Worm (Caenorhabditis elegans) whole organism, midembryonic: ENCODE results near the gene Y32G9A.5.

Experiments used
- T22C8.4 ChIP-seq: fragments of 200-800 bp; sonication (Bioruptor generic); IDR thresholded peaks from 2 replicates; pipeline ENCODE4 v1.3.6; 2022; ENCODE audit warnings: missing genetic modification characterization, missing compliant biosample characterization
- cog-1 ChIP-seq: sonication (generic microtip); optimal IDR thresholded peaks from 2 replicates; lab custom pipeline; 2016; ENCODE audit warnings: missing genetic modification characterization, missing compliant biosample characterization
- flt-1 ChIP-seq: fragments of 200-800 bp; sonication (Bioruptor generic); IDR thresholded peaks from 2 replicates; pipeline ENCODE4 v1.3.6; 2022; ENCODE audit warnings: missing genetic modification characterization, missing compliant biosample characterization
- klf-2 ChIP-seq: fragments of 200-800 bp; sonication (Bioruptor generic); conservative IDR thresholded peaks from 2 replicates; pipeline ENCODE4 v1.3.6; 2022; ENCODE audit warnings: missing genetic modification reagents, missing genetic modification characterization, missing compliant biosample characterization
- med-1 ChIP-seq: sonication (generic microtip); optimal IDR thresholded peaks from 2 replicates; lab custom pipeline; 2017; ENCODE audit warnings: missing genetic modification characterization, mild to moderate bottlenecking, missing compliant biosample characterization, antibody characterized with exemption, missing genetic modification reagents; ENCODE audit not compliant: insufficient read depth
- ref-1 ChIP-seq: fragments of 200-800 bp; sonication (Bioruptor generic); conservative IDR thresholded peaks from 2 replicates; pipeline ENCODE4 v1.3.6; 2022; ENCODE audit warnings: missing genetic modification reagents, missing genetic modification characterization, missing compliant biosample characterization
- tab-1 ChIP-seq: fragments of 200-800 bp; sonication (Bioruptor generic); IDR thresholded peaks from 2 replicates; pipeline ENCODE4 v1.3.6; 2022; ENCODE audit warnings: missing genetic modification characterization, missing compliant biosample characterization
- ztf-23 ChIP-seq: fragments of 200-800 bp; sonication (Bioruptor generic); IDR thresholded peaks from 2 replicates; pipeline ENCODE4 v1.3.6; 2022; ENCODE audit warnings: missing genetic modification reagents, missing genetic modification characterization, missing compliant biosample characterization
- ztf-29 ChIP-seq: fragments of 200-800 bp; sonication (Bioruptor generic); IDR thresholded peaks from 2 replicates; pipeline ENCODE4 v1.3.6; 2022; ENCODE audit warnings: missing genetic modification reagents, missing genetic modification characterization, missing compliant biosample characterization

Gene Y32G9A.5

ce11 chrV:1907350-1907749 lies at the start of gene Y32G9A.5:
Gene Y32G9A.5, plus strand, starts transcription at chrV:1907650.
- TF ChIP-seq klf-2 (GFP tag; lab: Robert Waterston, UW), result no peak
- no peak for TF ChIP-seq cog-1 (tag; lab: Kevin White, UChicago)
- no peak for TF ChIP-seq ref-1
- no peak for TF ChIP-seq tab-1
- no peak for TF ChIP-seq ztf-23
- TF ChIP-seq med-1 (GFP tag; lab: Kevin White, UChicago), result no peak
- TF ChIP-seq T22C8.4 (GFP tag; lab: Robert Waterston, UW), result no peak
- TF ChIP-seq ztf-29 (GFP tag; lab: Robert Waterston, UW), result no peak
- no peak for TF ChIP-seq flt-1 (GFP tag; lab: Robert Waterston, UW)

ce11 chrV:1857840-1858239 lies 49.6 kb upstream of the Y32G9A.5 start:
- TF ChIP-seq ref-1 (no peak), ztf-23 (no peak)

- TF ChIP-seq ztf-23 (0 out of 2 replicates have a peak, but pooled peaks have one; percentile 17), klf-2 (GFP tag; lab: Robert Waterston, UW) (no peak)
Measured at ce11 chrV:1862954-1863353, 44.5 kb upstream of the Y32G9A.5 start.

DNA sequence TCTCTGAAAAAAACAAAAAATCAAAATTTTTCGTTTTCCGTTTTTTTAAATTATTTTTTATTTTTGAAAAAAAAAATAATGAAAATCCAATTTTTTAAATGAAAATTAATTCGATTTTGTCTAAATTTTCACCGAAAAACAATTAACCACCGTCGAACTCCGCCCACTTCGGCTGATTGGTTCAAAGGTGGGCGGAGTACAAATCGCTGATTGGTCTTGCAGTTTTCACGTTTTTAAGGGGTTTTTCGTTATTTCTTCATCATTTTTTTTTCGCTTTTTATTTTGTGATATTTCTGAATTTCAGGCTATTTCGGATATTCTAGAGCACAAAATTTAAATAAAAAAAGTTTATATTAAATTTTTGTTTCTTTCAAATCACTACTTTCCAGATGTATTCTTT lies 42.5 kb upstream of the Y32G9A.5 start:
- TF ChIP-seq ref-1, result no peak
- no peak for TF ChIP-seq tab-1
- no peak for TF ChIP-seq ztf-29 (GFP tag; lab: Robert Waterston, UW)
- no peak for TF ChIP-seq flt-1 (GFP tag; lab: Robert Waterston, UW)
- TF ChIP-seq ztf-23, result no peak
- no peak for TF ChIP-seq cog-1 (tag; lab: Kevin White, UChicago)
- no peak for TF ChIP-seq T22C8.4 (GFP tag; lab: Robert Waterston, UW)
- TF ChIP-seq klf-2 (GFP tag; lab: Robert Waterston, UW), result no peak
- no peak for TF ChIP-seq med-1 (GFP tag; lab: Kevin White, UChicago)

DNA sequence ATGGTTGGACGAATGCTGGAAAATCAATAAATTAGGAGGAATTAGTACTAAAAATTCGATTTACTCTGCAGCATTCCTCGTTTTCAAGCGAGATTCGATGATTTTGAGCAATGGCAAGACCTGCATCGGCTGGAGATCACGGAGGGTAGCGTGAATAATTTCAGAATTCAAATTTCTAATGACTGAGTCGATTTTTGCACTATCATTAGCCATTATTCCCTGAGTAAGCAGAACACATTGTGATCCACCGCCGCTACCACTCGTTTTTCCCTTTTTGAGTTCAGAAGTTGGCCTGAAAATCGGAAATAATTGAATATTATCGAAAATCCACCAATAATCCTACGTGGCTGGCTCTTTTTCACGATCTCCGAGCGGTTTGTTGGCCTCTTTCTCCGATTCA lies 39.4 kb upstream of the Y32G9A.5 start:
- no peak for TF ChIP-seq cog-1 (tag; lab: Kevin White, UChicago)
- TF ChIP-seq klf-2 (GFP tag; lab: Robert Waterston, UW), result no peak
- TF ChIP-seq flt-1 (GFP tag; lab: Robert Waterston, UW), result no peak
- no peak for TF ChIP-seq tab-1
- no peak for TF ChIP-seq ztf-23
- no peak for TF ChIP-seq med-1 (GFP tag; lab: Kevin White, UChicago)
- no peak for TF ChIP-seq T22C8.4 (GFP tag; lab: Robert Waterston, UW)
- no peak for TF ChIP-seq ref-1
- no peak for TF ChIP-seq ztf-29 (GFP tag; lab: Robert Waterston, UW)

DNA sequence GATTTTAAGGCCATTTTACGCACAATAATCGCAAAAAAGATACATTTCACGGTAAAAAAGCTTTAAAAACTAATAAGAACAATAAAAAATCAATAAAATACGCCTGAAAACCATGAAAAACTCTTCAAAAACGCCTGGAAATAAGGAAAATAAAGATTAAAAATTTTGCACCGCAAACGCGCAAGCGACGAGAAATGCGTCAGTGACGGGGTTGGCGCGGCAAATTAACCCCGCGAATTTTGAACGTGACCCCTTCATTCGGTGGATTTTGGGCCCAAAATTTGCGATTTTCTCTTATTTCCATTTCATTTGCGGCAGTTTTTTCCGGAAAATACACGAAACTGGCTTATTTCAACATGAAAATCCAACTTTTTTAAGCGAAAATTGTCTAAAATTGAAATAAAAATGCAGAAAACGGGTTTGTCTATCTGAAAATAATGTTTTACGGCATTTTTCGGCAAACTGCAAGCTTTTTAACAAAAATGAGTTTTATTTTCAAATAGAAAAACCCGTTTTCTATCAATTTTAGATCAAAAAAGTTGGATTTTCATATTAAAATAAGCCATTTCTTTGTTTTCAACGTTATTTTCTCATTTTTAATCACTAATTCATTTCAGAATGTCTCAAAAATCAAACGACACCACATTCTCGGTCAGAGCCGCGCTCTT lies 38.7 kb upstream of the Y32G9A.5 start, which contains the start of gene knl-3:
knl-3 (plus strand) TSS at position 618 of the 668 bp plus-strand sequence.
- TF ChIP-seq cog-1 (tag; lab: Kevin White, UChicago), result peak; percentile 63
- TF ChIP-seq flt-1 (GFP tag; lab: Robert Waterston, UW), result peak; percentile 75; the same call in 1 of the 2 replicates
- TF ChIP-seq T22C8.4 (GFP tag; lab: Robert Waterston, UW), result peak; percentile 71
- peak; percentile 76 for TF ChIP-seq ztf-23
- TF ChIP-seq med-1 (GFP tag; lab: Kevin White, UChicago), result peak; percentile 48
- no peak for TF ChIP-seq klf-2 (GFP tag; lab: Robert Waterston, UW)
- peak; percentile 75; the same call in 1 of the 2 replicates for TF ChIP-seq tab-1
- 0 out of 2 replicates have a peak, but pooled peaks have one; percentile 43 for TF ChIP-seq ztf-29 (GFP tag; lab: Robert Waterston, UW)
- no peak for TF ChIP-seq ref-1

ce11 chrV:1869682-1870081 lies 37.8 kb upstream of the Y32G9A.5 start, which contains the start of gene T10B5.3:
Gene T10B5.3, minus strand, starts transcription at chrV:1869782.
- no peak for TF ChIP-seq tab-1
- no peak for TF ChIP-seq cog-1 (tag; lab: Kevin White, UChicago)
- TF ChIP-seq ztf-23, result no peak
- no peak for TF ChIP-seq flt-1 (GFP tag; lab: Robert Waterston, UW)
- no peak for TF ChIP-seq ref-1
- TF ChIP-seq med-1 (GFP tag; lab: Kevin White, UChicago), result no peak
- no peak for TF ChIP-seq klf-2 (GFP tag; lab: Robert Waterston, UW)
- TF ChIP-seq ztf-29 (GFP tag; lab: Robert Waterston, UW), result no peak
- TF ChIP-seq T22C8.4 (GFP tag; lab: Robert Waterston, UW), result no peak

- TF ChIP-seq cog-1 (tag; lab: Kevin White, UChicago) (no peak), med-1 (GFP tag; lab: Kevin White, UChicago) (no peak), ref-1 (no peak), ztf-23 (no peak), ztf-29 (GFP tag; lab: Robert Waterston, UW) (no peak), T22C8.4 (GFP tag; lab: Robert Waterston, UW) (no peak), klf-2 (GFP tag; lab: Robert Waterston, UW) (no peak), tab-1 (no peak), flt-1 (GFP tag; lab: Robert Waterston, UW) (no peak)
Measured at ce11 chrV:1870515-1870940, 36.9 kb upstream of the Y32G9A.5 start.

DNA sequence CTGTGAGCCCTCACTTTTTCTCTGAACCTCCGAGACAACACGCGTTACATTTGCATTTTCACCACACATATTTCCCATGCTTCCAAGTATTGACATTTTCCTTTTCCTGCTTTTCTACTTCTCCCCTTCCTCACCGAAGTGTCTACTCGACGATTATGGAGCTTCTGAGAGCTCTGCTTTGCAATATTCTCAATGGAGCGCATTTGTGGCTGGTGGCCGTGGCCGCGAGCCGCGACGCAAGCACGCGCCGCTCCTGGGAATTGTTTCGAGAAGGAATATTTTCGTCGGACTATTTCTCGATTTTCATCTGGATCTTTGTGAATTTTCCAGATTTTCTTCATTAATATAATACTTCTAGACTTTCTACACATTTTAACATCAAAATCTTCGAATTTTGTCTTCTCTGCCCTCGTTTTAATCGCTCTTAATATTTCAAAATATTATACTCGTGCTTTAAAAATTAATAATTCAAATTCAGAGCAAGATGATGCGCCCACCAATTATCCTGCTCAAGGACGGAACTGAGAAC lies 35.6 kb upstream of the Y32G9A.5 start, which contains the start of the genes T10B5.4 and cct-7:
T10B5.4 (minus strand) TSS at position 40 of the 529 bp plus-strand sequence.
cct-7 (plus strand) TSS at position 479 of the 529 bp plus-strand sequence.
- TF ChIP-seq klf-2 (GFP tag; lab: Robert Waterston, UW) (no peak), ztf-29 (GFP tag; lab: Robert Waterston, UW) (0 out of 2 replicates have a peak, but pooled peaks have one; percentile 34), ztf-23 (peak; percentile 75), tab-1 (peak; percentile 52; the same call in 1 of the 2 replicates), flt-1 (GFP tag; lab: Robert Waterston, UW) (peak; percentile 76), med-1 (GFP tag; lab: Kevin White, UChicago) (no peak), T22C8.4 (GFP tag; lab: Robert Waterston, UW) (0 out of 2 replicates have a peak, but pooled peaks have one; percentile 11), cog-1 (tag; lab: Kevin White, UChicago) (peak; percentile 67)
